Fruit fly (Drosophila melanogaster) whole organism, pupa: ENCODE measurements around the gene CG10116.

ENCODE experiments used
- CG10348 ChIP-seq: fragments of 200-800 bp; sonication (Bioruptor generic); IDR thresholded peaks from 2 replicates; pipeline ENCODE4 v1.3.6; 2022; ENCODE audit warnings: missing biosample characterization, missing genetic modification characterization
- CG12605 ChIP-seq: fragments of 200-800 bp; sonication (Bioruptor generic); IDR thresholded peaks from 2 replicates; pipeline ENCODE4 v1.3.6; 2022; ENCODE audit warnings: missing biosample characterization, missing genetic modification characterization
- CG13204 ChIP-seq: fragments of 200-800 bp; sonication (Bioruptor generic); optimal IDR thresholded peaks from 2 replicates; lab custom pipeline; 2018; ENCODE audit warnings: missing biosample characterization, mild to moderate bottlenecking, missing genetic modification characterization, moderate library complexity
- CG14655 ChIP-seq: fragments of 200-800 bp; sonication (Bioruptor generic); optimal IDR thresholded peaks from 3 replicates; lab custom pipeline; 2017; ENCODE audit warnings: mild to moderate bottlenecking, missing biosample characterization, missing genetic modification reagents, missing genetic modification characterization
- CG15710 ChIP-seq: fragments of 200-800 bp; sonication (Bioruptor generic); optimal IDR thresholded peaks from 2 replicates; lab custom pipeline; 2018; ENCODE audit warnings: missing biosample characterization, mild to moderate bottlenecking, missing genetic modification characterization, moderate library complexity
- CG17806 ChIP-seq: fragments of 200-800 bp; sonication (Bioruptor generic); optimal IDR thresholded peaks from 2 replicates; lab custom pipeline; 2018; ENCODE audit warnings: missing biosample characterization, mild to moderate bottlenecking, missing genetic modification characterization, moderate library complexity
- CG32121 ChIP-seq: fragments of 200-800 bp; sonication (Bioruptor generic); IDR thresholded peaks from 2 replicates; pipeline ENCODE4 v1.3.6; 2022; ENCODE audit warnings: missing biosample characterization, missing genetic modification characterization
- CG34367 ChIP-seq: fragments of 200-800 bp; sonication (Bioruptor generic); optimal IDR thresholded peaks from 2 replicates; lab custom pipeline; 2018; ENCODE audit warnings: missing biosample characterization, mild to moderate bottlenecking, missing genetic modification characterization
- CG4496 ChIP-seq: fragments of 200-800 bp; sonication (Bioruptor generic); IDR thresholded peaks from 3 replicates; pipeline ENCODE4 v1.3.6; 2022; ENCODE audit warnings: missing biosample characterization, missing genetic modification characterization
- CG8159 ChIP-seq: fragments of 200-800 bp; sonication (Bioruptor generic); optimal IDR thresholded peaks from 3 replicates; lab custom pipeline; 2018; ENCODE audit warnings: missing biosample characterization, mild to moderate bottlenecking, missing genetic modification characterization, moderate library complexity
- CG8301 ChIP-seq: fragments of 200-800 bp; sonication (Bioruptor generic); optimal IDR thresholded peaks from 2 replicates; lab custom pipeline; 2018; ENCODE audit warnings: missing biosample characterization, mild to moderate bottlenecking, missing genetic modification characterization
- CG9948 ChIP-seq: fragments of 200-800 bp; sonication (Bioruptor generic); optimal IDR thresholded peaks from 2 replicates; lab custom pipeline; 2018; ENCODE audit warnings: missing biosample characterization, mild to moderate bottlenecking, missing genetic modification characterization, moderate library complexity
- D1 ChIP-seq: fragments of 200-800 bp; sonication (Bioruptor generic); optimal IDR thresholded peaks from 2 replicates; lab custom pipeline; 2018; ENCODE audit warnings: missing biosample characterization, mild to moderate bottlenecking, missing genetic modification characterization, moderate library complexity
- EcR ChIP-seq: fragments of 200-800 bp; sonication (Bioruptor generic); optimal IDR thresholded peaks from 3 replicates; lab custom pipeline; 2019; ENCODE audit warnings: missing biosample characterization, missing genetic modification characterization, mild to moderate bottlenecking, moderate library complexity, missing genetic modification reagents
- Ets98B ChIP-seq: fragments of 200-800 bp; sonication (Bioruptor generic); IDR thresholded peaks from 2 replicates; pipeline ENCODE4 v1.3.6; 2022; ENCODE audit warnings: missing biosample characterization, missing genetic modification characterization
- Pif1A ChIP-seq: fragments of 200-800 bp; sonication (Bioruptor generic); optimal IDR thresholded peaks from 3 replicates; lab custom pipeline; 2016; ENCODE audit warnings: missing biosample characterization, missing genetic modification characterization
- Pif1B ChIP-seq: fragments of 200-800 bp; sonication (Bioruptor generic); optimal IDR thresholded peaks from 3 replicates; lab custom pipeline; 2016; ENCODE audit warnings: missing biosample characterization, missing genetic modification characterization
- Snoo ChIP-seq: fragments of 200-800 bp; sonication (Bioruptor generic); optimal IDR thresholded peaks from 3 replicates; lab custom pipeline; 2017; ENCODE audit warnings: missing biosample characterization, mild to moderate bottlenecking, missing genetic modification characterization, inconsistent platforms
- fd96Ca ChIP-seq: fragments of 200-800 bp; sonication (Bioruptor generic); IDR thresholded peaks from 3 replicates; pipeline ENCODE4 v1.3.6; 2022; ENCODE audit warnings: missing biosample characterization, missing genetic modification characterization
- gl ChIP-seq: fragments of 200-800 bp; sonication (Bioruptor generic); optimal IDR thresholded peaks from 2 replicates; lab custom pipeline; 2018; ENCODE audit warnings: missing biosample characterization, mild to moderate bottlenecking, missing genetic modification characterization
- rn ChIP-seq: fragments of 200-800 bp; sonication (Bioruptor generic); IDR thresholded peaks from 2 replicates; pipeline ENCODE4 v1.3.6; 2022; ENCODE audit warnings: missing biosample characterization, missing genetic modification characterization

CG10116 gene

DNA sequence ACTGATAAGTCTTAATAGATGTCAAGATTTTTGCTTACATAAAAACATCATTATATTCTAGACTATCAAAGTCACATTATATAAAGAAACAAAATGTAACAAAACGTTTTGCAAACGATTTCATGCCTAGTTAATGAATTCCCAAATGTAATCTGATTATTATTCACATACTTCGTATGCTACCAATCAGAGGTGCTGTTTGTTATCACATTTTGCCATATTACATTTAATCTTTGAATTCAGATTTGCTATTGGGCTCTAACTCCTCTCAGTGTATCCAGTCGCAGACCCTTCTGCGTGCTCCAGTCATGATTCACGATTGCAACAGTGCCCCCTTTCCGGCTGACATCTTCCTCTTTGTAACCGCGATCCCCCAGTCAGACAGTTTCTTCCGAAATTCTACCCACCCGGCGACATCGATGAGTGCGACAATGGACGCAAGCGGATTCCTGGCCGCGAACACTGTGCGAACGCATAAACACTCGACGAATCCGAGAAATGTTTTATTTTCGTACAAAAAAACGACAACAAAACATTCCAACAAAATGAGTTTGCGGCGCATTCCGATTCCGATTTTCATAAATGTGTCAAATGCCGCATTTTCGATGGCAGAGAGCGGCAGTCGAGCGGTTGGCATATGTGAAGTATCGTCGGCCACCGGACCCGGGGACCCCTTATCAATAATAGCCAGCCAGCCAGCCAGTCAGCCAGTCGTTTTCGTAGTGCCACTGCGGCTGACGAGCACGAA lies 31.3 kb upstream of the CG10116 start:
- TF ChIP-seq CG14655 (GFP tag; lab: Kevin White, UChicago) (peak; percentile 34), rn (GFP tag; lab: Robert Waterston, UW) (no peak), CG12605 (no peak), Pif1B (GFP tag; lab: Kevin White, UChicago) (no peak), CG15710 (tag; lab: Kevin White, UChicago) (peak; percentile 17), CG4496 (GFP tag; lab: Robert Waterston, UW) (no peak), CG34367 (tag; lab: Kevin White, UChicago) (no peak), fd96Ca (GFP tag; lab: Robert Waterston, UW) (no peak), CG9948 (tag; lab: Kevin White, UChicago) (peak; percentile 6), CG8159 (tag; lab: Kevin White, UChicago) (peak; percentile 44), CG32121 (GFP tag; lab: Robert Waterston, UW) (peak; percentile 26; the same call in 1 of the 2 replicates), Pif1A (peak; percentile 1), CG17806 (tag; lab: Kevin White, UChicago) (peak; percentile 26), CG13204 (GFP tag; lab: Kevin White, UChicago) (peak; percentile 7), D1 (tag; lab: Kevin White, UChicago) (no peak), Ets98B (GFP tag; lab: Robert Waterston, UW) (peak; percentile 8; the same call in 1 of the 2 replicates), CG8301 (tag; lab: Kevin White, UChicago) (peak; percentile 10), Snoo (tag; lab: Kevin White, UChicago) (peak; percentile 50), gl (tag; lab: Kevin White, UChicago) (no peak), EcR (GFP tag; lab: Kevin White, UChicago) (peak; percentile 2), CG10348 (GFP tag; lab: Robert Waterston, UW) (no peak)

DNA sequence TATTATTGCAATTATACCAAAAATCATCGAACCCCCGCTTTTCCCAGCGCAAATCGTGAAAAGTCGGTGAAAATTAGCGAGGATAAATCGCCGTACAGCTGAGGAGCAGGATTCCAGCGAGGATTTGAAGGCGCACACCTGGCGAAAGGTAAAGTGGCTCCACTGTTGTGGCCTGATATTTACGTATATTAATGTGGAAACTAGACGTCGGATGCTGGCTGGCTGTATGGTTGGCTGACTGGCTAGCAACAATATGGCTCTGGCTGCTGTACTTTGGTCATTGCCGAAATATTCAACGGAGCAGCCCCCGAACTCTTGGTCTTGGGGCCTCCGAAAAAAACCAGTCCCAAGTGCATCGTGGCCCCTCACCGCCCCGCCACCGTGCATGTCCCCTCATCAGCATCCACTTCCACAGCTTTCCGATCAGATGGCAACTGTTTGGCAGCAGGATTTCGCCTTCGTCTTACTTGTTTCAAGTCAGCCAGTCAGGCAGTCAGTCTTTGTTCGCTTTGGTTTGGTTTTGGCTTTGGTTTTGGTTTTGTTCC lies 29.9 kb upstream of the CG10116 start:
- TF ChIP-seq CG13204 (GFP tag; lab: Kevin White, UChicago) (peak; percentile 5), CG15710 (tag; lab: Kevin White, UChicago) (no peak), CG32121 (GFP tag; lab: Robert Waterston, UW) (peak; percentile 24; the same call in 1 of the 2 replicates), CG8301 (tag; lab: Kevin White, UChicago) (peak; percentile 5), rn (GFP tag; lab: Robert Waterston, UW) (no peak), Ets98B (GFP tag; lab: Robert Waterston, UW) (peak; percentile 36; the same call in 1 of the 2 replicates), CG4496 (GFP tag; lab: Robert Waterston, UW) (peak; percentile 62; the same call in 2 of the 3 replicates), EcR (GFP tag; lab: Kevin White, UChicago) (peak; percentile 24)

- TF ChIP-seq Snoo (tag; lab: Kevin White, UChicago) (no peak), fd96Ca (GFP tag; lab: Robert Waterston, UW) (no peak), CG10348 (GFP tag; lab: Robert Waterston, UW) (no peak), Pif1B (GFP tag; lab: Kevin White, UChicago) (no peak), CG4496 (GFP tag; lab: Robert Waterston, UW) (no peak), CG8301 (tag; lab: Kevin White, UChicago) (no peak), gl (tag; lab: Kevin White, UChicago) (no peak), CG13204 (GFP tag; lab: Kevin White, UChicago) (no peak), CG14655 (GFP tag; lab: Kevin White, UChicago) (no peak)
These were observed 29.2 kb upstream of the CG10116 start, which contains the start of the genes Abp1 and Tgi for dm6 chr3L:13486041-13486859. Gene Abp1 (minus strand): TSS chr3L:13486280. Gene Tgi (plus strand): TSS chr3L:13486797.

DNA sequence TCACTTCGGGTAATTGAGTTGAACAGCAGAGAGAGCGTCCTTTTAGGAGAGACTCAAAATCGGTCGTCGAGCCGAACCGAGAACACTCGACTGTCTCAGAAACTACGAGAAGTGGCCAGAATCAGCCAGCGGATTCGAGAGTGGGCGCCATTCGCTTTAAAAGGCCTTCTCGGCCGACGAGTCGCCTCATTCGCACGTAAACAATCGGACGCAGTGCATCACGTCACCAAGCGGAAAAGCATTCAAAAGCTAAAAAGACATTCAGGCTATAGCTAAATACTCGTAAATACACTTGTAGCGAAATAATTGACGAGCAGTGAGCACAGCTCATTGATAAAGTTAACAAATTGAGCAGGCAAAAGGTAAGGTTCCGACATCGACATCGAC lies 23.2 kb upstream of the CG10116 start:
- no peak for TF ChIP-seq fd96Ca (GFP tag; lab: Robert Waterston, UW)
- no peak for TF ChIP-seq Ets98B (GFP tag; lab: Robert Waterston, UW)
- no peak for TF ChIP-seq CG9948 (tag; lab: Kevin White, UChicago)
- no peak for TF ChIP-seq CG15710 (tag; lab: Kevin White, UChicago)
- no peak for TF ChIP-seq rn (GFP tag; lab: Robert Waterston, UW)
- no peak for TF ChIP-seq Snoo (tag; lab: Kevin White, UChicago)
- no peak for TF ChIP-seq D1 (tag; lab: Kevin White, UChicago)
- TF ChIP-seq CG4496 (GFP tag; lab: Robert Waterston, UW), result no peak
- no peak for TF ChIP-seq CG10348 (GFP tag; lab: Robert Waterston, UW)

dm6 chr3L:13479609-13480240 lies 22.7 kb upstream of the CG10116 start:
- TF ChIP-seq CG12605 (no peak), CG32121 (GFP tag; lab: Robert Waterston, UW) (peak; percentile 46; the same call in 1 of the 2 replicates), Pif1B (GFP tag; lab: Kevin White, UChicago) (peak; percentile 39), CG8159 (tag; lab: Kevin White, UChicago) (peak; percentile 44), CG9948 (tag; lab: Kevin White, UChicago) (peak; percentile 45), gl (tag; lab: Kevin White, UChicago) (peak; percentile 6), CG17806 (tag; lab: Kevin White, UChicago) (peak; percentile 35), CG8301 (tag; lab: Kevin White, UChicago) (peak; percentile 62), CG15710 (tag; lab: Kevin White, UChicago) (peak; percentile 37), CG13204 (GFP tag; lab: Kevin White, UChicago) (no peak), fd96Ca (GFP tag; lab: Robert Waterston, UW) (peak; percentile 23; the same call in 1 of the 3 replicates), CG4496 (GFP tag; lab: Robert Waterston, UW) (peak; percentile 46; the same call in 1 of the 3 replicates), Pif1A (peak; percentile 65), CG14655 (GFP tag; lab: Kevin White, UChicago) (peak; percentile 73), Snoo (tag; lab: Kevin White, UChicago) (peak; percentile 32), CG10348 (GFP tag; lab: Robert Waterston, UW) (no peak), Ets98B (GFP tag; lab: Robert Waterston, UW) (no peak)
